Worm (Caenorhabditis elegans): ENCODE results near the gene glb-23.

DNA sequence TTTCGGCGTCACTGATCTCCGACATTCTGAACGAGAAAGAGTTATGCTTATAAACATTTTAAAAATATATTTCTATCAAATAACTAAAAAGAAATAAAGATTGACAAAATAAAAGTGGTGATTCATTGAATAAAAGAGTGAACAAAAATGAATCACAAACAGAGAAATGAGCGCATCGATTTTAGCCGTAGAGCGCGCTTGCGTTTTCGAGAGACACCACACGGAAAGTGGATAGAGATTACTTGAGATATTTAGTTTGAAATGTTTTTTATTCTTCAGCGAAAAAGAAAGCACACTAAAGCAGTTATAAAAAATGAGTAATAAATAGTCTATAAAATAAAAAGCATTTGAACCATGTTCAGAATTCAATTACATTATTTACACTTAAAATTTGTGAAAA, 10.9 kb upstream of the glb-23 start, which contains the start of gene cap-1:
- TF ChIP-seq nhr-11 (tag; optimal IDR thresholded peaks at IDR 0.05) (no peak), unc-42 (tag; optimal IDR thresholded peaks at IDR 0.05) (peak; percentile 37), nfya-1 (tag; optimal IDR thresholded peaks at IDR 0.05) (peak; percentile 5), ama-1 (optimal IDR thresholded peaks at IDR 0.05) (no peak), pqm-1 (tag; optimal IDR thresholded peaks at IDR 0.05) (peak; percentile 2), hlh-13 (GFP tag; optimal IDR thresholded peaks at IDR 0.05) (no peak), F13H6.1 (tag; optimal IDR thresholded peaks at IDR 0.05) (no peak), dmd-4 (tag; optimal IDR thresholded peaks at IDR 0.05; ENCODE audit: borderline replicate concordance) (no peak), syd-9 (tag; optimal IDR thresholded peaks at IDR 0.05) (no peak), ztf-16 (tag; optimal IDR thresholded peaks at IDR 0.05) (no peak), tbx-2 (tag; optimal IDR thresholded peaks at IDR 0.05) (peak; percentile 79)
